Worm (Caenorhabditis elegans) whole organism, L4 larva: ENCODE measurements around the gene Y75D11A.3.
"Not testable (repeated sequence)": the region's sequence is repeated elsewhere in the genome, so short reads cannot be mapped to it uniquely, and the experiment has no call there.

ENCODE experiments used
- aly-2 ChIP-seq: sonication (generic microtip); optimal IDR thresholded peaks from 2 replicates; lab custom pipeline; 2018; ENCODE audit warnings: missing biosample characterization, missing genetic modification characterization
- daf-16 ChIP-seq, 3 experiments: sonication (generic microtip); optimal IDR thresholded peaks; 2 replicates each; lab custom pipeline; 2016 to 2017; ENCODE audit warnings: missing genetic modification characterization in 3 of 3, missing genetic modification reagents in 3 of 3, mild to moderate bottlenecking in 2 of 3, missing compliant biosample characterization in 2 of 3, missing biosample characterization in 1 of 3, moderate library complexity in 1 of 3
- jun-1 ChIP-seq: fragments of 150-350 bp; optimal IDR thresholded peaks from 2 replicates; lab custom pipeline; 2014; ENCODE audit warnings: missing biosample characterization, missing genetic modification reagents, missing genetic modification characterization
- sdz-12 ChIP-seq: fragments of 200-800 bp; sonication (Bioruptor generic); optimal IDR thresholded peaks from 2 replicates; lab custom pipeline; 2018; ENCODE audit warnings: mild to moderate bottlenecking, missing genetic modification characterization, missing compliant biosample characterization

The Y75D11A.3 gene

ce11 chrX:1698476-1698875, 47.5 kb downstream of the Y75D11A.3 start:
- TF ChIP-seq daf-16 (GFP tag; optimal IDR thresholded peaks at IDR 0.05; lab: Kevin White, UChicago) (no peak), daf-16 (tag; optimal IDR thresholded peaks at IDR 0.05; lab: Kevin White, UChicago) (no peak)

DNA sequence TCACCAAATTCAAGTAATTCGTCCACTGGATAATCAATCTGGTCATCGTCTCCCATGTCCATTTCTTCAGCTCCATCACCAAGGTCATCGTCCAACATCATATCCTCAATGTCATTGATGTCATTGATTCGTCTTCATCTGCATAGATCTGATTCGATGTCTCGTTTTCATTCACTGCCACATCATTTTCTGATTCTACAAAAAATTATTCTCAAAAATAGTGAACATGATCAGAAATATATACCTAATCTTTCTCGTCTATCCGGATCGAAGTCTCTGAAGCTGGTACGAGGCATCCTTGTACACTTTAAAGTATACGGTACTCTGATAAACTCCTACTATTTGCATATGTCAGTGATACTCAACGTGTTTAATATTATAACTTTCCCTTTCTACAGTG, 49.1 kb downstream of the Y75D11A.3 start, which contains the start of gene C36C9.4:
Gene C36C9.4 (minus strand): TSS at position 101 of the 400 bp plus-strand sequence.
- not testable (repeated sequence) for TF ChIP-seq sdz-12 (GFP tag; lab: Kevin White, UChicago); aly-2 (tag; lab: Kevin White, UChicago); jun-1 (tag; lab: Kevin White, UChicago)
